Fruit fly (Drosophila melanogaster) whole organism: ENCODE measurements around the gene CG46448.

Source experiments
- CG8478 ChIP-seq: fragments of >200 bp; optimal IDR thresholded peaks from 2 replicates; lab custom pipeline; 2018; ENCODE audit warnings: inconsistent platforms
- Dll ChIP-seq: fragments of >200 bp; optimal IDR thresholded peaks from 2 replicates; lab custom pipeline; 2017
- EcR ChIP-seq, 2 experiments: fragments of >200 bp; optimal IDR thresholded peaks; 2 replicates each; lab custom pipeline; 2017; ENCODE audit warnings: missing biosample characterization in 2 of 2, missing genetic modification characterization in 2 of 2, missing genetic modification reagents in 2 of 2
- pan ChIP-seq: fragments of >200 bp; optimal IDR thresholded peaks from 2 replicates; lab custom pipeline; 2017
- psq ChIP-seq: fragments of >200 bp; optimal IDR thresholded peaks from 2 replicates; lab custom pipeline; 2017

- TF ChIP-seq CG8478 (no peak), pan (lab: Kevin White, UChicago) (no peak), psq (lab: Kevin White, UChicago) (no peak), EcR (GFP tag; optimal IDR thresholded peaks at IDR 0.05; lab: Kevin White, UChicago) (no peak), Dll (lab: Kevin White, UChicago) (no peak)
These were observed 42.8 kb downstream of the CG46448 start for dm6 chr2L:2434222-2434621.
